Worm (Caenorhabditis elegans): ENCODE measurements around the gene egl-3.
A peak's percentile ranks its signal among the peaks of the same experiment; 100 is the strongest.

The egl-3 gene

DNA sequence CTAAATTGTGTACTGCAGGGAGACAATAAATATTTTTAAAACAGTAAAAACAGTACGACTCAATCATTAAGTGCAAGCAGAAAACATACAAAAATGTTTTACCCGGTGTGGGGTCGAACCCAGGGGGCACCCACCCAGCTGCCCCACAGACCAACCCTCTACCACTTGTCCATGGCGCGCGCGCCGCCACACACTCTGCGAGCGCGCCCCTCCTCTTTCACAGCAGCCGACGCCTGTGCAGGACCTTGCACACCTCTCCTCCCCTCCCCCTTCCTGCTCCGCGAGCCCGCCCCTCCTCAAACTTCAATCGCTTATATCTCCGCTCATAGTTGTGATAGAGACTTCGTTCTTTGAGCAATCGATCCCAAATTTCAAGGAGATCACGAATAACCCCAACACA lies 35.0 kb downstream of the egl-3 start:
- TF ChIP-seq madf-3 (GFP tag; IDR thresholded peaks at IDR 0.05), result peak; percentile 88
- 0 out of 2 replicates have a peak, but pooled peaks have one; percentile 37 for TF ChIP-seq F39B2.1 (GFP tag; IDR thresholded peaks at IDR 0.05)
- 0 out of 2 replicates have a peak, but pooled peaks have one; percentile 38 for TF ChIP-seq Y53G8AR.9 (GFP tag; conservative IDR thresholded peaks at IDR 0.05)
- TF ChIP-seq lin-26 (GFP tag; IDR thresholded peaks at IDR 0.05), result peak; percentile 99
- peak; percentile 99 for TF ChIP-seq egrh-3 (GFP tag; IDR thresholded peaks at IDR 0.05)
- 0 out of 2 replicates have a peak, but pooled peaks have one; percentile 33 for TF ChIP-seq mcd-1 (GFP tag; IDR thresholded peaks at IDR 0.05)
- peak; percentile 41; the same call in 1 of the 2 replicates for TF ChIP-seq hsf-1 (GFP tag; IDR thresholded peaks at IDR 0.05)
- TF ChIP-seq ekl-4 (GFP tag; IDR thresholded peaks at IDR 0.05), result 0 out of 2 replicates have a peak, but pooled peaks have one; percentile 59
- peak; percentile 55; the same call in 1 of the 2 replicates for TF ChIP-seq madf-6 (GFP tag; IDR thresholded peaks at IDR 0.05)
- TF ChIP-seq rcor-1 (GFP tag; IDR thresholded peaks at IDR 0.05), result peak; percentile 63
- TF ChIP-seq D2030.7 (GFP tag; IDR thresholded peaks at IDR 0.05), result peak; percentile 51
- peak; percentile 71 for TF ChIP-seq attf-6 (GFP tag; IDR thresholded peaks at IDR 0.05)
- peak; percentile 92 for TF ChIP-seq pbrm-1 (GFP tag; IDR thresholded peaks at IDR 0.05)

DNA sequence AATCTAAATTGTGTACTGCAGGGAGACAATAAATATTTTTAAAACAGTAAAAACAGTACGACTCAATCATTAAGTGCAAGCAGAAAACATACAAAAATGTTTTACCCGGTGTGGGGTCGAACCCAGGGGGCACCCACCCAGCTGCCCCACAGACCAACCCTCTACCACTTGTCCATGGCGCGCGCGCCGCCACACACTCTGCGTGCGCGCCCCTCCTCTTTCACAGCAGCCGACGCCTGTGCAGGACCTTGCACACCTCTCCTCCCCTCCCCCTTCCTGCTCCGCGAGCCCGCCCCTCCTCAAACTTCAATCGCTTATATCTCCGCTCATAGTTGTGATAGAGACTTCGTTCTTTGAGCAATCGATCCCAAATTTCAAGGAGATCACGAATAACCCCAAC lies 36.9 kb downstream of the egl-3 start:
- TF ChIP-seq egrh-3 (GFP tag; IDR thresholded peaks at IDR 0.05), result peak; percentile 99

DNA sequence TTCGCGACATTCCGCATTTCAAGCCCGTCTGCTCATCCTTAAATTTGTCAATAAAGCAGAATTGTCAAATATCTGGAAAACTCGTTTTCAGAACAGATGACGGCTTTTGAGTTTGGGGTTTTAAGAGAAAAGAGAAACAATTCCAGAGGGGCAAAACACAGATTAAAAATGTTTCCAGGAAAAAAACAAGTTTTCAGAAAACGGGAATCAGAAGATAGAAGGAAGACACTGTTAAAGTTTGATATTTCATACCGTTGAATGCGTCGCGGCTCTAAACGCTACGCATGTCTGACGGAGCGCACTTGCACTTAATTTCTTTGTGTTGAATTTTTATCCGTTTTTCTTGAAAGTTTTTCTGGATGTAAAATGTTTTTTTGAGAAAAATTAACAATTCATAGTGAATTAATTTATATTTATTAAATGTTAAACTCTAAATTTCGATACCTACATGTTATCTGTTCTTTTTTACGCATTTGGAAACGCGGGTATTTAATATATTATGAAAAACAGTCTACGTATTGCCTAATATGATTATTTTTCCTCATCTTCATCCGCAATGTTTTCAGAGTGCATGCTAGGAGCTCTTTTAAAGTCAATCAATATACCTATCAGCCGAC lies 39.4 kb downstream of the egl-3 start, which contains the start of the genes C08B6.18, wdr-20 and C08B6.8:
C08B6.18 (minus strand) TSS at position 51 of the 617 bp plus-strand sequence.
wdr-20 (minus strand) TSS at position 82 of the 617 bp plus-strand sequence.
C08B6.8 (plus strand) TSS at position 567 of the 617 bp plus-strand sequence.
- TF ChIP-seq madf-3 (GFP tag; IDR thresholded peaks at IDR 0.05) (peak; percentile 89), attf-6 (GFP tag; IDR thresholded peaks at IDR 0.05) (no peak), snpc-4 (GFP tag; optimal IDR thresholded peaks at IDR 0.05) (no peak), snpc-4 (tag; optimal IDR thresholded peaks at IDR 0.05) (peak in 1 of 4 experiments; percentile 35), zfh-2 (GFP tag; conservative IDR thresholded peaks at IDR 0.05) (no peak), lsy-27 (tag; optimal IDR thresholded peaks at IDR 0.05; ENCODE audit: borderline replicate concordance, insufficient read depth) (no peak)

DNA sequence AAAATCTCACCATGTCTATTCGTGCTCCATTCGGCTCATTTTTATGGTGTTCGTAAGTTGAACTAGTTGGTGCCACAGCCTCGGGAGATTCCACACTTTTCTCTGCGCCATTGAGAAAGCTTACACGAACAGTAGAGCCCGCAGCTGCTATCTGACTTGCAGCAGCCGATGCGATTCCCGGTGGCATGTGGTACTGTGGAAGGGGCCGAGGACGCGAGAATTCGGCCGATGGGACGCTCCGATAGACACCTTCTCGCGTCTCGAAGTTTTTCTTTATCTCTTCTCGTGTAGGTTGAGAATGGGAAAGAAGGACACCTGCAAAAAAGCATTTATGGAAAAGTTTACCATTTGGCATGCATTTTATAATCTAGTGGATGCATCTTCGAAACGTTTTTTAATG lies 40.3 kb downstream of the egl-3 start:
- TF ChIP-seq dox-1 (GFP tag; IDR thresholded peaks at IDR 0.05) (no peak), zfh-2 (GFP tag; conservative IDR thresholded peaks at IDR 0.05) (peak; percentile 64), madf-10 (tag; optimal IDR thresholded peaks at IDR 0.05) (no peak), attf-5 (GFP tag; optimal IDR thresholded peaks at IDR 0.05) (no peak), hsf-1 (GFP tag; IDR thresholded peaks at IDR 0.05) (no peak), bed-1 (GFP tag; IDR thresholded peaks at IDR 0.05) (no peak)

DNA sequence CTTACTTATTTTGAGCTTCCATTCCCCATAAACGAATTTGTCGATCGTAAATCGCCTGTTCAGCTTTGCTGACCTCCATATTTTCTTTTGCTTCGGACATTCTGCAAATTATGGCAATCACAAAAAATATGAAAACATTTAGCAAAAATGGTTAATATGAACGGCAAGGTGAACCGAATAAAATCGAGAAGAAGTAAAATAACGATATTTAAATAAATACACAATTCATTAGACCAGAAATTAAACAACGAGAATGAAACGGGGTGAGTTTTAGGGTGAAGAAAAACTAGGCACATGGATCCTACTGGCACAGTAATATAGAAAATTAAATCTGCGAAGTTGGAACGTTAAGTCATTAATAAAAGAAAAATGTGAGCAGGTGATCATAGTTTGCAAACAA lies 43.4 kb downstream of the egl-3 start, which contains the start of gene aos-1:
aos-1 (minus strand) TSS at position 101 of the 400 bp plus-strand sequence.
- TF ChIP-seq F39B2.1 (GFP tag; IDR thresholded peaks at IDR 0.05) (no peak), tbp1 (GFP tag; optimal IDR thresholded peaks at IDR 0.05) (no peak), snpc-1.1 (tag; optimal IDR thresholded peaks at IDR 0.05; ENCODE audit: insufficient read depth) (no peak), pha-4 (tag; optimal IDR thresholded peaks at IDR 0.05) (no peak), mes-4 (tag; optimal IDR thresholded peaks at IDR 0.05) (no peak), nhr-80 (tag; optimal IDR thresholded peaks at IDR 0.05) (no peak), F10E7.11 (tag; optimal IDR thresholded peaks at IDR 0.05) (no peak), nhr-27 (tag; optimal IDR thresholded peaks at IDR 0.05) (no peak), ztf-28 (GFP tag; IDR thresholded peaks at IDR 0.05) (no peak), F49E8.2 (tag; optimal IDR thresholded peaks at IDR 0.05; ENCODE audit: insufficient read depth) (no peak), D2030.7 (GFP tag; IDR thresholded peaks at IDR 0.05) (no peak)
